Worm (Caenorhabditis elegans) whole organism, L4 larva: ENCODE results near the gene rpl-36.A.

Experiments used
- lim-7 ChIP-seq: fragments of 200-800 bp; sonication (Bioruptor generic); IDR thresholded peaks from 2 replicates; pipeline ENCODE4 v1.3.6; 2022; ENCODE audit warnings: missing genetic modification characterization, missing compliant biosample characterization
- skn-1 ChIP-seq: fragments of 150-350 bp; optimal IDR thresholded peaks from 2 replicates; lab custom pipeline; 2014; ENCODE audit warnings: missing biosample characterization, missing genetic modification characterization

DNA sequence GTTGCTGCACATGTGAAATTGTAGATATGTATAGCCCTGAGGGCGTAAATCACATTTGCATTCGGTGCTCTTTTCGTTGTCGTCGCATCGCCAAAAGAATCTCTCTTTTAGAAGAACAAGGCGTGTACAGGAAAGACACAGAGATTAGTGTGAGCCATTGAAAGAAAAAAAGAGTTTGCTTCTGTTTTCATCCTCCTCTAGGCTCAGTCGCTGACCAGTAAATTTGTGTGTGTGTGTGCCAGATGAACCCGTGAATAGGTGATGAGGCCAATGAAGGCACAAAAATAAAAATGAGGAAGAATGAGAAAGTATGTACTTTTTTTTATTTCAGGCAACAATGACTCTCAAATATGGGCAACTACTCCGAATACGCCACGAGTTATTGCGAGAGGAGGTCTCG, 15.4 kb upstream of the rpl-36.A start, which contains the start of gene mat-2:
- no peak for TF ChIP-seq skn-1 (tag; lab: Kevin White, UChicago)
- TF ChIP-seq lim-7 = no peak
